Fruit fly (Drosophila melanogaster) Kc167 (cell line): Measurements from ENCODE around the gene Smyd3.

Experiments
- Myc ChIP-seq: fragments of >200 bp; optimal IDR thresholded peaks from 2 replicates; lab custom pipeline; 2017; ENCODE audit warnings: missing external identifiers
- Sin3A ChIP-seq: fragments of >200 bp; optimal IDR thresholded peaks from 2 replicates; lab custom pipeline; 2018; ENCODE audit warnings: missing external identifiers
- h ChIP-seq: fragments of >200 bp; optimal IDR thresholded peaks from 3 replicates; lab custom pipeline; 2018; ENCODE audit warnings: missing external identifiers
- insv ChIP-seq: fragments of >200 bp; optimal IDR thresholded peaks from 3 replicates; lab custom pipeline; 2018; ENCODE audit warnings: missing external identifiers
- psq ChIP-seq: fragments of >200 bp; optimal IDR thresholded peaks from 2 replicates; lab custom pipeline; 2017; ENCODE audit warnings: missing external identifiers
- ttk ChIP-seq: sonication (Bioruptor generic); optimal IDR thresholded peaks from 2 replicates; lab custom pipeline; 2017; ENCODE audit warnings: missing external identifiers

DNA sequence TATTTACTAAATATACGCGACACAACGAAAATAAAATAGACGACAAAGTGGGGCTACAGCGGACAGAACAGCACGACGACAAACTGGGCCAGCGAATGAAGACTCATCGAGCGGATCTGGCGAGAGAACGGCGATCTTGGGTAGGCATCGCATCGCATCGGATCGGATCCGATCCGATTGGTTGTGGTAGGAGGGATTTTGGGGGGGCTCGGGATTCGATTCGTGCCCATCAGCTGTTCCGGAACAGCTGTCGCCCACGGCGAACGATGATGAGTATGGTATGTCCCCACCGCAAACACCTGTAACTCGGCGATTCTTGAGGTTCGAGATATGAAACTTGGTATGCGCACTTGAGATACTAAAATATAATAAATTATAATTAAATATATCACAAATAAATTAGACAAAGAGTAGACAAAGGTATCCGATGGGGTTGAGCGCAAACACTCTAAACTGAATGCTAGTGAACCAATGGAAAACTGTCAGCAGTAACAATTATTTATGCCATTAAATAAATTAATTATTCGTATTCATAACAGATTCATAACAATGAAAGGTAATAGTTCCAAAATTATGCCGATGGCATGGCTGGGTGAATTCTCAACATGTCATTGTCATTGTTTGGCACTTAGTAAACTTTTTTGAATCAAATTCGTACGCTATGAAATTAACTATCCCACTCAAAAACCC, 28.2 kb downstream of the Smyd3 start, which contains the start of the genes Vha36-3 and AANATL7:
- TF ChIP-seq ttk = no peak
- TF ChIP-seq psq (lab: Kevin White, UChicago) = no peak
- TF ChIP-seq insv (lab: Kevin White, UChicago) = no peak
- TF ChIP-seq h (lab: Kevin White, UChicago) = no peak
- no peak for TF ChIP-seq Sin3A (lab: Kevin White, UChicago)
- TF ChIP-seq Myc (lab: Kevin White, UChicago) = no peak
